Worm (Caenorhabditis elegans): Measurements from ENCODE around the gene C14E2.1.

ce11 chrX:1826166-1826565 lies at the start of gene C14E2.1:
- TF ChIP-seq mep-1 (tag; optimal IDR thresholded peaks at IDR 0.05) (no peak), ztf-11 (tag; optimal IDR thresholded peaks at IDR 0.05) (no peak), lsy-2 (tag; optimal IDR thresholded peaks at IDR 0.05) (no peak), snpc-4 (tag; optimal IDR thresholded peaks at IDR 0.05) (no peak), mab-5 (tag; optimal IDR thresholded peaks at IDR 0.05) (no peak), blmp-1 (tag; optimal IDR thresholded peaks at IDR 0.05) (no peak), nhr-76 (tag; optimal IDR thresholded peaks at IDR 0.05) (no peak), tbx-8 (GFP tag; optimal IDR thresholded peaks at IDR 0.05) (no peak)
